Worm (Caenorhabditis elegans) whole organism, early embryonic: ENCODE data around the gene pgp-4.

ENCODE experiments used
- B0310.2 ChIP-seq: sonication (generic microtip); optimal IDR thresholded peaks from 2 replicates; lab custom pipeline; 2016; ENCODE audit warnings: mild to moderate bottlenecking, missing genetic modification characterization, missing compliant biosample characterization
- ama-1 ChIP-seq: fragments of 150-350 bp; optimal IDR thresholded peaks from 2 replicates; lab custom pipeline; 2014
- ceh-36 ChIP-seq: sonication (generic microtip); optimal IDR thresholded peaks from 2 replicates; lab custom pipeline; 2016; ENCODE audit warnings: missing genetic modification characterization, inconsistent platforms, missing compliant biosample characterization
- flt-1 ChIP-seq: fragments of 200-800 bp; sonication (Bioruptor generic); IDR thresholded peaks from 2 replicates; pipeline ENCODE4 v1.3.6; 2022; ENCODE audit warnings: missing genetic modification characterization, missing compliant biosample characterization
- hmbx-1 ChIP-seq: sonication (generic microtip); optimal IDR thresholded peaks from 2 replicates; lab custom pipeline; 2016; ENCODE audit warnings: mild to moderate bottlenecking, missing genetic modification characterization, missing compliant biosample characterization
- hmg-4 ChIP-seq: fragments of 200-800 bp; sonication (Bioruptor generic); optimal IDR thresholded peaks from 2 replicates; lab custom pipeline; 2018; ENCODE audit warnings: mild to moderate bottlenecking, missing genetic modification characterization, missing compliant biosample characterization
- pes-1 ChIP-seq: fragments of 200-800 bp; sonication (Bioruptor generic); IDR thresholded peaks from 2 replicates; pipeline ENCODE4 v1.3.6; 2022; ENCODE audit warnings: missing genetic modification reagents, missing genetic modification characterization, missing compliant biosample characterization
- sea-1 ChIP-seq: fragments of 200-800 bp; sonication (Bioruptor generic); conservative IDR thresholded peaks from 2 replicates; pipeline ENCODE4 v1.3.6; 2022; ENCODE audit warnings: missing genetic modification characterization, missing compliant biosample characterization
- tbx-11 ChIP-seq: fragments of 200-800 bp; sonication (Bioruptor generic); IDR thresholded peaks from 2 replicates; pipeline ENCODE4 v1.3.6; 2022; ENCODE audit warnings: missing genetic modification characterization, missing compliant biosample characterization

- no peak for TF ChIP-seq tbx-11 (GFP tag; lab: Robert Waterston, UW)
- no peak for TF ChIP-seq ama-1 (lab: Kevin White, UChicago)
- no peak for TF ChIP-seq ceh-36 (tag; lab: Kevin White, UChicago)
- TF ChIP-seq pes-1 (GFP tag; lab: Robert Waterston, UW): no peak
- TF ChIP-seq hmg-4 (GFP tag; lab: Kevin White, UChicago): no peak
- TF ChIP-seq hmbx-1 (tag; lab: Kevin White, UChicago): no peak
- no peak for TF ChIP-seq B0310.2 (tag; lab: Kevin White, UChicago)
- no peak for TF ChIP-seq flt-1
- no peak for TF ChIP-seq sea-1
Observed at ce11 chrX:11364914-11365313, 7.3 kb downstream of the pgp-4 start.
